Fruit fly (Drosophila melanogaster): ENCODE measurements around the gene Tsp2A.

The Tsp2A gene

dm6 chrX:1346256-1346655 is at the start of gene Tsp2A:
TSS of gene Tsp2A (plus strand) at chrX:1346553.
- TF ChIP-seq CG8478 (optimal IDR thresholded peaks at IDR 0.05) (no peak), CTCF (optimal IDR thresholded peaks at IDR 0.05) (no peak)

dm6 chrX:1298287-1298686 is 48.1 kb upstream of the Tsp2A start, which contains the start of gene CG32811:
TSS of gene CG32811 (minus strand) at chrX:1298387.
- TF ChIP-seq CTCF (optimal IDR thresholded peaks at IDR 0.05) (no peak), CG8478 (optimal IDR thresholded peaks at IDR 0.05) (no peak)

- TF ChIP-seq CG8478 (optimal IDR thresholded peaks at IDR 0.05) (no peak), CTCF (optimal IDR thresholded peaks at IDR 0.05) (peak; percentile 65 to 70)
These were observed 46.4 kb upstream of the Tsp2A start for dm6 chrX:1299928-1300327.

- TF ChIP-seq CG8478 (optimal IDR thresholded peaks at IDR 0.05) (no peak), CTCF (optimal IDR thresholded peaks at IDR 0.05) (no peak)
These were observed 42.4 kb upstream of the Tsp2A start for dm6 chrX:1303961-1304360.

- TF ChIP-seq CG8478 (optimal IDR thresholded peaks at IDR 0.05) (no peak), CTCF (optimal IDR thresholded peaks at IDR 0.05) (no peak)
These were observed 37.9 kb upstream of the Tsp2A start for dm6 chrX:1308444-1308843.

dm6 chrX:1311218-1311617 is 35.1 kb upstream of the Tsp2A start:
- TF ChIP-seq CTCF (optimal IDR thresholded peaks at IDR 0.05) (no peak), CG8478 (optimal IDR thresholded peaks at IDR 0.05) (no peak)

- TF ChIP-seq CTCF (optimal IDR thresholded peaks at IDR 0.05) (no peak), CG8478 (optimal IDR thresholded peaks at IDR 0.05) (no peak)
These were observed 33.8 kb upstream of the Tsp2A start for dm6 chrX:1312510-1312909.

- no peak for TF ChIP-seq CTCF (optimal IDR thresholded peaks at IDR 0.05)
- no peak for TF ChIP-seq CG8478 (optimal IDR thresholded peaks at IDR 0.05)
These were observed 26.0 kb upstream of the Tsp2A start for dm6 chrX:1320144-1320981.

- no peak for TF ChIP-seq CG8478 (optimal IDR thresholded peaks at IDR 0.05)
- no peak for TF ChIP-seq CTCF (optimal IDR thresholded peaks at IDR 0.05)
These were observed 25.3 kb upstream of the Tsp2A start for dm6 chrX:1321043-1321442.

dm6 chrX:1321664-1322063 is 24.7 kb upstream of the Tsp2A start:
- TF ChIP-seq CG8478 (optimal IDR thresholded peaks at IDR 0.05) (no peak), CTCF (optimal IDR thresholded peaks at IDR 0.05) (no peak)

dm6 chrX:1322214-1322613 is 24.1 kb upstream of the Tsp2A start, which contains the start of gene DAAM:
TSS of gene DAAM (minus strand) at chrX:1322362.
- TF ChIP-seq CTCF (optimal IDR thresholded peaks at IDR 0.05), result peak; percentile 71 to 73
- TF ChIP-seq CG8478 (optimal IDR thresholded peaks at IDR 0.05), result no peak

- TF ChIP-seq CTCF (optimal IDR thresholded peaks at IDR 0.05) (no peak), CG8478 (optimal IDR thresholded peaks at IDR 0.05) (no peak)
These were observed 8.4 kb upstream of the Tsp2A start for dm6 chrX:1337998-1338397.

dm6 chrX:1341528-1341927 is 4.8 kb upstream of the Tsp2A start, which contains the start of gene CG11409:
TSS of gene CG11409 (minus strand) at chrX:1341587.
- TF ChIP-seq CTCF (optimal IDR thresholded peaks at IDR 0.05) (no peak), CG8478 (optimal IDR thresholded peaks at IDR 0.05) (no peak)

dm6 chrX:1341944-1342392 is 4.4 kb upstream of the Tsp2A start, which contains the start of gene Naa30A:
TSS of gene Naa30A (plus strand) at chrX:1342106.
- TF ChIP-seq CG8478 (optimal IDR thresholded peaks at IDR 0.05), result no peak
- no peak for TF ChIP-seq CTCF (optimal IDR thresholded peaks at IDR 0.05)

- TF ChIP-seq CTCF (optimal IDR thresholded peaks at IDR 0.05), result no peak
- TF ChIP-seq CG8478 (optimal IDR thresholded peaks at IDR 0.05), result no peak
These were observed 480 bp downstream of the Tsp2A start for dm6 chrX:1346833-1347232.

- TF ChIP-seq CTCF (optimal IDR thresholded peaks at IDR 0.05) (peak; percentile 0 to 20), CG8478 (optimal IDR thresholded peaks at IDR 0.05) (no peak)
These were observed 2.9 kb downstream of the Tsp2A start, which contains the start of gene MTPAP for dm6 chrX:1349255-1349654. TSS of gene MTPAP (minus strand) at chrX:1349357.
